Worm (Caenorhabditis elegans) whole organism, L4 larva: ENCODE results near the gene Y56A3A.41.

Experiments
- nhr-11 ChIP-seq: fragments of 150-350 bp; optimal IDR thresholded peaks from 2 replicates; lab custom pipeline; 2014; ENCODE audit warnings: missing biosample characterization, missing genetic modification characterization
- nhr-77 ChIP-seq: fragments of 150-350 bp; optimal IDR thresholded peaks from 2 replicates; lab custom pipeline; 2014; ENCODE audit warnings: missing biosample characterization, missing genetic modification characterization
- unc-62 ChIP-seq, 3 experiments: fragments of 150-350 bp in 1 of 3; sonication (generic microtip); optimal IDR thresholded peaks in 2 of 3; peaks in 1 of 3; 1 replicate in 1 of 3; 2 replicates in 2 of 3; lab custom pipeline; 2014 to 2017; ENCODE audit warnings: missing biosample characterization in 3 of 3, missing genetic modification characterization in 3 of 3, missing genetic modification reagents in 3 of 3, missing genotype in 1 of 3

DNA sequence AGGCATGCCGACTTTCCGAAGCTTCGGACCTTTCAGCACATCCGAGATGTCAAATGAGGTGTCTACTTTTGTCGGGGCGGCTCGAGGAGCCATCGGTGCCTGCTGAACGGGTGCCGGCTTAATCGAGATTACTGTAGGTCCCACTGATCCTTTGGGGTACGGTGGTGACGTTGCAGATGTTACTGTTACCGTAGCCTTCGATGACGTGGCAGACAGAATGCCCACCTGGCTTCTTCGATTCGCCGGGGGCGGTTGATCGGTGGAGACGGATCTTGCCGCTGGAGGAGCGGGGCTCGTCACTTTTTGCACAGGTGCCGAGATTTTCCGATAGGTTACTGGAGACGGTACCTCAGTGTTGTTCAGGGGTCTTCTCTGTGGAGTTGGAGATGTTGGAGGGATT lies 21.2 kb downstream of the Y56A3A.41 start:
- no peak for TF ChIP-seq nhr-11
- TF ChIP-seq unc-62 (GFP tag; optimal IDR thresholded peaks at IDR 0.05 in 1 of 2; lab: Kevin White, UChicago) = no peak
- TF ChIP-seq unc-62 (tag; optimal IDR thresholded peaks at IDR 0.05; lab: Kevin White, UChicago) = no peak
- TF ChIP-seq nhr-77 (tag; lab: Kevin White, UChicago) = no peak
